Fruit fly (Drosophila melanogaster): Measurements from ENCODE around the gene CG3868.
A peak's percentile ranks its signal among the peaks of the same experiment; 100 is the strongest.

CG3868 gene

dm6 chr3L:14447374-14447773 lies 44.8 kb upstream of the CG3868 start:
- TF ChIP-seq CG14655 (GFP tag; optimal IDR thresholded peaks at IDR 0.05) (no peak), CG32121 (GFP tag; IDR thresholded peaks at IDR 0.05) (no peak), CG4496 (GFP tag; IDR thresholded peaks at IDR 0.05) (no peak), rn (GFP tag; IDR thresholded peaks at IDR 0.05) (no peak), CG8301 (tag; optimal IDR thresholded peaks at IDR 0.05) (no peak), CG9948 (tag; optimal IDR thresholded peaks at IDR 0.05) (no peak), CG8159 (tag; optimal IDR thresholded peaks at IDR 0.05) (no peak), Pif1B (GFP tag; optimal IDR thresholded peaks at IDR 0.05) (no peak), CG12605 (GFP tag; IDR thresholded peaks at IDR 0.05) (no peak), CG15710 (tag; optimal IDR thresholded peaks at IDR 0.05) (no peak), D1 (tag; optimal IDR thresholded peaks at IDR 0.05) (no peak), CG13204 (GFP tag; optimal IDR thresholded peaks at IDR 0.05) (no peak), EcR (GFP tag; optimal IDR thresholded peaks at IDR 0.05) (no peak)

- TF ChIP-seq Snoo (tag; optimal IDR thresholded peaks at IDR 0.05) (no peak), rn (GFP tag; IDR thresholded peaks at IDR 0.05) (no peak), gl (tag; optimal IDR thresholded peaks at IDR 0.05) (no peak), CG17806 (tag; optimal IDR thresholded peaks at IDR 0.05) (no peak), fd96Ca (GFP tag; IDR thresholded peaks at IDR 0.05) (no peak), CG32121 (GFP tag; IDR thresholded peaks at IDR 0.05) (no peak), CG13204 (GFP tag; optimal IDR thresholded peaks at IDR 0.05) (no peak), CG10348 (GFP tag; IDR thresholded peaks at IDR 0.05) (no peak), CG8159 (tag; optimal IDR thresholded peaks at IDR 0.05) (no peak), D1 (tag; optimal IDR thresholded peaks at IDR 0.05) (no peak), Pif1A (GFP tag; optimal IDR thresholded peaks at IDR 0.05) (no peak), CG34367 (tag; optimal IDR thresholded peaks at IDR 0.05) (no peak), CG9948 (tag; optimal IDR thresholded peaks at IDR 0.05) (no peak)
Observed at dm6 chr3L:14446874-14447273, 44.3 kb upstream of the CG3868 start.

dm6 chr3L:14440592-14440991 lies 38.1 kb upstream of the CG3868 start:
- no peak for TF ChIP-seq CG34367 (tag; optimal IDR thresholded peaks at IDR 0.05)
- TF ChIP-seq CG4496 (GFP tag; IDR thresholded peaks at IDR 0.05), result no peak
- TF ChIP-seq CG12605 (GFP tag; IDR thresholded peaks at IDR 0.05), result no peak
- TF ChIP-seq CG14655 (GFP tag; optimal IDR thresholded peaks at IDR 0.05), result peak; percentile 77
- TF ChIP-seq EcR (GFP tag; optimal IDR thresholded peaks at IDR 0.05), result no peak
- TF ChIP-seq Pif1A (GFP tag; optimal IDR thresholded peaks at IDR 0.05), result no peak
- TF ChIP-seq CG17806 (tag; optimal IDR thresholded peaks at IDR 0.05), result peak; percentile 19
- no peak for TF ChIP-seq Ets98B (GFP tag; IDR thresholded peaks at IDR 0.05)
- TF ChIP-seq CG15710 (tag; optimal IDR thresholded peaks at IDR 0.05), result no peak
- no peak for TF ChIP-seq CG10348 (GFP tag; IDR thresholded peaks at IDR 0.05)
- no peak for TF ChIP-seq Pif1B (GFP tag; optimal IDR thresholded peaks at IDR 0.05)
- peak; percentile 50 for TF ChIP-seq CG9948 (tag; optimal IDR thresholded peaks at IDR 0.05)
- TF ChIP-seq gl (tag; optimal IDR thresholded peaks at IDR 0.05), result no peak
- TF ChIP-seq CG8159 (tag; optimal IDR thresholded peaks at IDR 0.05), result no peak
- TF ChIP-seq rn (GFP tag; IDR thresholded peaks at IDR 0.05), result no peak
- no peak for TF ChIP-seq Snoo (tag; optimal IDR thresholded peaks at IDR 0.05)
- TF ChIP-seq D1 (tag; optimal IDR thresholded peaks at IDR 0.05), result no peak
- TF ChIP-seq fd96Ca (GFP tag; IDR thresholded peaks at IDR 0.05), result no peak
- TF ChIP-seq CG32121 (GFP tag; IDR thresholded peaks at IDR 0.05), result no peak
- TF ChIP-seq CG13204 (GFP tag; optimal IDR thresholded peaks at IDR 0.05), result no peak
- peak; percentile 75 for TF ChIP-seq CG8301 (tag; optimal IDR thresholded peaks at IDR 0.05)

dm6 chr3L:14432252-14432651 lies 29.7 kb upstream of the CG3868 start:
- TF ChIP-seq EcR (GFP tag; optimal IDR thresholded peaks at IDR 0.05), result peak; percentile 18
- no peak for TF ChIP-seq gl (tag; optimal IDR thresholded peaks at IDR 0.05)

dm6 chr3L:14428958-14429357 lies 26.4 kb upstream of the CG3868 start:
- no peak for TF ChIP-seq fd96Ca (GFP tag; IDR thresholded peaks at IDR 0.05)
- no peak for TF ChIP-seq rn (GFP tag; IDR thresholded peaks at IDR 0.05)
- no peak for TF ChIP-seq CG32121 (GFP tag; IDR thresholded peaks at IDR 0.05)

dm6 chr3L:14427292-14427729 lies 24.8 kb upstream of the CG3868 start:
- peak; percentile 3 for TF ChIP-seq D1 (tag; optimal IDR thresholded peaks at IDR 0.05)
- TF ChIP-seq Pif1A (GFP tag; optimal IDR thresholded peaks at IDR 0.05), result peak; percentile 62
- no peak for TF ChIP-seq fd96Ca (GFP tag; IDR thresholded peaks at IDR 0.05)
- TF ChIP-seq Snoo (tag; optimal IDR thresholded peaks at IDR 0.05), result peak; percentile 61
- no peak for TF ChIP-seq rn (GFP tag; IDR thresholded peaks at IDR 0.05)
- TF ChIP-seq CG32121 (GFP tag; IDR thresholded peaks at IDR 0.05), result peak; percentile 55; the same call in 1 of the 2 replicates
- TF ChIP-seq CG14655 (GFP tag; optimal IDR thresholded peaks at IDR 0.05), result peak; percentile 18
- peak; percentile 48 for TF ChIP-seq CG17806 (tag; optimal IDR thresholded peaks at IDR 0.05)
- peak; percentile 88 for TF ChIP-seq EcR (GFP tag; optimal IDR thresholded peaks at IDR 0.05)
- no peak; the same call in none of the 2 replicates for TF ChIP-seq CG12605 (GFP tag; IDR thresholded peaks at IDR 0.05)
- TF ChIP-seq CG13204 (GFP tag; optimal IDR thresholded peaks at IDR 0.05), result peak; percentile 88
- TF ChIP-seq CG4496 (GFP tag; IDR thresholded peaks at IDR 0.05), result peak; percentile 86
- peak; percentile 51 for TF ChIP-seq CG34367 (tag; optimal IDR thresholded peaks at IDR 0.05)
- TF ChIP-seq gl (tag; optimal IDR thresholded peaks at IDR 0.05), result peak; percentile 46
- peak; percentile 54 for TF ChIP-seq CG8159 (tag; optimal IDR thresholded peaks at IDR 0.05)
- TF ChIP-seq Pif1B (GFP tag; optimal IDR thresholded peaks at IDR 0.05), result peak; percentile 78
- no peak for TF ChIP-seq Ets98B (GFP tag; IDR thresholded peaks at IDR 0.05)
- no peak for TF ChIP-seq CG10348 (GFP tag; IDR thresholded peaks at IDR 0.05)
- peak; percentile 24 for TF ChIP-seq CG8301 (tag; optimal IDR thresholded peaks at IDR 0.05)
- peak; percentile 53 for TF ChIP-seq CG15710 (tag; optimal IDR thresholded peaks at IDR 0.05)
- TF ChIP-seq CG9948 (tag; optimal IDR thresholded peaks at IDR 0.05), result no peak
